Fruit fly (Drosophila melanogaster): ENCODE measurements around the gene CG17186.
A peak's percentile ranks its signal among the peaks of the same experiment; 100 is the strongest.

Gene CG17186

dm6 chr3R:19908863-19909343 lies 31.6 kb upstream of the CG17186 start (continued):
- TF ChIP-seq BEAF-32 (GFP tag; optimal IDR thresholded peaks at IDR 0.05) (no peak), CoRest (tag; optimal IDR thresholded peaks at IDR 0.05) (peak; percentile 78), Lpt (GFP tag; optimal IDR thresholded peaks at IDR 0.05) (no peak), pho (GFP tag; optimal IDR thresholded peaks at IDR 0.05) (peak; percentile 73), CG3163 (GFP tag; optimal IDR thresholded peaks at IDR 0.05) (peak; percentile 54), fd3F (GFP tag; optimal IDR thresholded peaks at IDR 0.05) (peak; percentile 79), seq (GFP tag; IDR thresholded peaks at IDR 0.05) (peak; percentile 93), CG7357 (GFP tag; IDR thresholded peaks at IDR 0.05) (peak; percentile 66; the same call in 2 of the 3 replicates), CG11504 (tag; optimal IDR thresholded peaks at IDR 0.05) (peak; percentile 86), CG4707 (GFP tag; optimal IDR thresholded peaks at IDR 0.05) (peak; percentile 74), CG17802 (tag; optimal IDR thresholded peaks at IDR 0.05) (peak; percentile 43), CG17186 (GFP tag; optimal IDR thresholded peaks at IDR 0.05) (peak; percentile 57), CG8944 (GFP tag; optimal IDR thresholded peaks at IDR 0.05) (peak; percentile 78), dysf (GFP tag; IDR thresholded peaks at IDR 0.05) (peak; percentile 90), CG15514 (GFP tag; optimal IDR thresholded peaks at IDR 0.05) (peak; percentile 74), Jarid2 (GFP tag; optimal IDR thresholded peaks at IDR 0.05) (peak; percentile 52), Camta (GFP tag; optimal IDR thresholded peaks at IDR 0.05) (peak; percentile 62), lab (GFP tag; optimal IDR thresholded peaks at IDR 0.05) (peak; percentile 90), twi (tag; optimal IDR thresholded peaks at IDR 0.05) (no peak), bcd (GFP tag; optimal IDR thresholded peaks at IDR 0.05) (peak; percentile 72), otp (GFP tag; IDR thresholded peaks at IDR 0.05) (0 out of 3 replicates have a peak, but pooled peaks have one; percentile 72), CG9609 (GFP tag; optimal IDR thresholded peaks at IDR 0.05) (peak; percentile 80), psq (GFP tag; optimal IDR thresholded peaks at IDR 0.05) (peak; percentile 24), HHEX (GFP tag; optimal IDR thresholded peaks at IDR 0.05) (peak; percentile 78), trh (GFP tag; optimal IDR thresholded peaks at IDR 0.05) (no peak), CG15479 (GFP tag; optimal IDR thresholded peaks at IDR 0.05) (no peak), CG15073 (GFP tag; optimal IDR thresholded peaks at IDR 0.05) (peak; percentile 16), dmrt99B (tag; optimal IDR thresholded peaks at IDR 0.05) (peak; percentile 89), Usf (GFP tag; optimal IDR thresholded peaks at IDR 0.05) (peak; percentile 35), CG17385 (GFP tag; optimal IDR thresholded peaks at IDR 0.05) (peak; percentile 79), nmo (GFP tag; optimal IDR thresholded peaks at IDR 0.05) (peak; percentile 60), pan (optimal IDR thresholded peaks at IDR 0.05) (no peak), pan (GFP tag; optimal IDR thresholded peaks at IDR 0.05 in 1 of 2, IDR thresholded peaks at IDR 0.05 in 1 of 2) (peak in 1 of 2 experiments; percentile 91), CG5180 (GFP tag; optimal IDR thresholded peaks at IDR 0.05) (peak; percentile 37), Scr (GFP tag; IDR thresholded peaks at IDR 0.05; ENCODE audit: partially characterized antibody) (peak; percentile 38; the same call in 1 of the 2 replicates), Myb (GFP tag; optimal IDR thresholded peaks at IDR 0.05) (peak; percentile 65), tin (GFP tag; optimal IDR thresholded peaks at IDR 0.05) (peak; percentile 78), CG32772 (GFP tag; IDR thresholded peaks at IDR 0.05) (peak; percentile 82), pum (GFP tag; optimal IDR thresholded peaks at IDR 0.05) (peak; percentile 64), hkb (optimal IDR thresholded peaks at IDR 0.05) (no peak), hkb (GFP tag; IDR thresholded peaks at IDR 0.05) (peak; percentile 87), Lim3 (GFP tag; IDR thresholded peaks at IDR 0.05) (peak; percentile 66), Rfx (GFP tag; IDR thresholded peaks at IDR 0.05) (peak; percentile 93), btn (GFP tag; optimal IDR thresholded peaks at IDR 0.05) (peak; percentile 49), wdn (GFP tag; IDR thresholded peaks at IDR 0.05) (peak; percentile 77), Abd-B (GFP tag; optimal IDR thresholded peaks at IDR 0.05) (peak; percentile 63), en (GFP tag; optimal IDR thresholded peaks at IDR 0.05) (peak; percentile 72), CG15269 (tag; optimal IDR thresholded peaks at IDR 0.05) (peak; percentile 88), bab2 (GFP tag; optimal IDR thresholded peaks at IDR 0.05) (peak; percentile 52), CG32767 (GFP tag; IDR thresholded peaks at IDR 0.05) (peak; percentile 83; the same call in 1 of the 2 replicates)

All from whole organism, embryonic.